Fruit fly (Drosophila melanogaster) whole organism, embryonic: Measurements from ENCODE around the gene CG42763.
A peak's percentile ranks its signal among the peaks of the same experiment; 100 is the strongest.

ENCODE experiments used
- Atf3 ChIP-seq: fragments of 200-800 bp; sonication (Bioruptor generic); optimal IDR thresholded peaks from 3 replicates; lab custom pipeline; 2016; ENCODE audit warnings: missing biosample characterization, missing genetic modification characterization
- Bgb ChIP-seq: fragments of 200-800 bp; sonication (Bioruptor generic); IDR thresholded peaks from 2 replicates; pipeline ENCODE4 v1.3.6; 2022; ENCODE audit warnings: missing biosample characterization, missing genetic modification characterization; ENCODE audit not compliant: partially characterized antibody
- Bteb2 ChIP-seq: fragments of 200-800 bp; sonication (Bioruptor generic); optimal IDR thresholded peaks from 2 replicates; lab custom pipeline; 2016; ENCODE audit warnings: missing biosample characterization, missing genetic modification characterization
- CG10462 ChIP-seq: fragments of 200-800 bp; sonication (Bioruptor generic); optimal IDR thresholded peaks from 2 replicates; lab custom pipeline; 2016; ENCODE audit warnings: missing biosample characterization, missing genetic modification characterization
- CG11695 ChIP-seq: fragments of 200-800 bp; sonication (Bioruptor generic); IDR thresholded peaks from 3 replicates; pipeline ENCODE4 v1.3.6; 2022; ENCODE audit warnings: missing biosample characterization, missing genetic modification characterization
- CG11696 ChIP-seq: fragments of 200-800 bp; sonication (Bioruptor generic); IDR thresholded peaks from 2 replicates; pipeline ENCODE4 v1.3.6; 2022; ENCODE audit warnings: missing biosample characterization, missing genetic modification characterization
- CG12299 ChIP-seq: fragments of 200-800 bp; sonication (Bioruptor generic); optimal IDR thresholded peaks from 2 replicates; lab custom pipeline; 2018; ENCODE audit warnings: missing biosample characterization, mild to moderate bottlenecking, missing genetic modification characterization
- CG1233 ChIP-seq: fragments of 200-800 bp; sonication (Bioruptor generic); optimal IDR thresholded peaks from 4 replicates; lab custom pipeline; 2018; ENCODE audit warnings: missing biosample characterization, mild to moderate bottlenecking, missing genetic modification characterization
- CG13424 ChIP-seq: fragments of 200-800 bp; sonication (Bioruptor generic); optimal IDR thresholded peaks from 2 replicates; lab custom pipeline; 2019; ENCODE audit warnings: missing biosample characterization, mild to moderate bottlenecking, missing genetic modification characterization, moderate library complexity
- CG15073 ChIP-seq: fragments of 200-800 bp; sonication (Bioruptor generic); optimal IDR thresholded peaks from 2 replicates; lab custom pipeline; 2016; ENCODE audit warnings: missing biosample characterization, missing genetic modification characterization
- CG17912 ChIP-seq: fragments of 200-800 bp; sonication (Bioruptor generic); optimal IDR thresholded peaks from 2 replicates; lab custom pipeline; 2018; ENCODE audit warnings: missing biosample characterization, mild to moderate bottlenecking, missing genetic modification characterization
- CG1792 ChIP-seq: fragments of 200-800 bp; sonication (Bioruptor generic); optimal IDR thresholded peaks from 2 replicates; lab custom pipeline; 2016; ENCODE audit warnings: missing biosample characterization, missing genetic modification characterization
- CG2202 ChIP-seq: fragments of 200-800 bp; sonication (Bioruptor generic); optimal IDR thresholded peaks from 2 replicates; lab custom pipeline; 2018; ENCODE audit warnings: missing biosample characterization, mild to moderate bottlenecking, missing genetic modification characterization
- CG2712 ChIP-seq: fragments of 200-800 bp; optimal IDR thresholded peaks from 3 replicates; lab custom pipeline; 2019; ENCODE audit warnings: missing biosample characterization, mild to moderate bottlenecking, missing genetic modification characterization, moderate library complexity
- CG30403 ChIP-seq: fragments of 200-800 bp; sonication (Bioruptor generic); optimal IDR thresholded peaks from 3 replicates; lab custom pipeline; 2016; ENCODE audit warnings: missing biosample characterization, missing genetic modification characterization
- CG31224 ChIP-seq: fragments of 200-800 bp; sonication (Bioruptor generic); IDR thresholded peaks from 2 replicates; pipeline ENCODE4 v1.3.6; 2022; ENCODE audit warnings: missing biosample characterization, missing genetic modification characterization
- CG31441 ChIP-seq: fragments of 200-800 bp; sonication (Bioruptor generic); IDR thresholded peaks from 2 replicates; pipeline ENCODE4 v1.3.6; 2022; ENCODE audit warnings: missing biosample characterization, missing genetic modification characterization
- CG4424 ChIP-seq: fragments of 200-800 bp; sonication (Bioruptor generic); optimal IDR thresholded peaks from 3 replicates; lab custom pipeline; 2016; ENCODE audit warnings: missing biosample characterization, missing genetic modification characterization
- CG7271 ChIP-seq: fragments of 200-800 bp; sonication (Bioruptor generic); optimal IDR thresholded peaks from 2 replicates; lab custom pipeline; 2018; ENCODE audit warnings: missing biosample characterization, mild to moderate bottlenecking, missing genetic modification characterization, moderate library complexity
- CG7963 ChIP-seq: fragments of 200-800 bp; sonication (Bioruptor generic); IDR thresholded peaks from 3 replicates; pipeline ENCODE4 v1.3.6; 2022; ENCODE audit warnings: missing biosample characterization, missing genetic modification characterization; ENCODE audit not compliant: partially characterized antibody
- CG8765 ChIP-seq: fragments of 200-800 bp; sonication (Bioruptor generic); IDR thresholded peaks from 2 replicates; pipeline ENCODE4 v1.3.6; 2022; ENCODE audit warnings: missing biosample characterization, missing genetic modification characterization
- D19A ChIP-seq: fragments of 200-800 bp; optimal IDR thresholded peaks from 3 replicates; lab custom pipeline; 2019; ENCODE audit warnings: missing biosample characterization, mild to moderate bottlenecking, missing genetic modification characterization, moderate library complexity
- Dbx ChIP-seq: fragments of 200-800 bp; sonication (Bioruptor generic); IDR thresholded peaks from 3 replicates; pipeline ENCODE4 v1.3.6; 2022; ENCODE audit warnings: missing biosample characterization, missing genetic modification characterization
- Deaf1 ChIP-seq: fragments of 200-800 bp; optimal IDR thresholded peaks from 3 replicates; lab custom pipeline; 2019; ENCODE audit warnings: missing biosample characterization, mild to moderate bottlenecking, missing genetic modification characterization, moderate library complexity
- Dek ChIP-seq: fragments of 200-800 bp; sonication (Bioruptor generic); optimal IDR thresholded peaks from 3 replicates; lab custom pipeline; 2019; ENCODE audit warnings: missing biosample characterization, mild to moderate bottlenecking, missing genetic modification characterization, moderate library complexity
- Doc2 ChIP-seq: fragments of 200-800 bp; sonication (Bioruptor generic); IDR thresholded peaks from 2 replicates; pipeline ENCODE4 v1.3.6; 2022; ENCODE audit warnings: missing biosample characterization, missing genetic modification characterization
- E2f1 ChIP-seq: fragments of 200-800 bp; sonication (Bioruptor generic); IDR thresholded peaks from 2 replicates; pipeline ENCODE4 v1.3.6; 2022; ENCODE audit warnings: missing biosample characterization, missing genetic modification characterization
- Ets97D ChIP-seq: fragments of 200-800 bp; sonication (Bioruptor generic); optimal IDR thresholded peaks from 3 replicates; lab custom pipeline; 2016; ENCODE audit warnings: missing biosample characterization, missing genetic modification characterization
- Fer3 ChIP-seq: fragments of 200-800 bp; sonication (Bioruptor generic); optimal IDR thresholded peaks from 2 replicates; lab custom pipeline; 2018; ENCODE audit warnings: missing biosample characterization, mild to moderate bottlenecking, missing genetic modification characterization, moderate library complexity
- Hr51 ChIP-seq, 2 experiments: fragments of 200-800 bp; sonication (Bioruptor generic); optimal IDR thresholded peaks; 2 replicates in 1 of 2; 3 replicates in 1 of 2; lab custom pipeline; 2016 to 2018; ENCODE audit warnings: missing biosample characterization in 2 of 2, missing genetic modification characterization in 2 of 2, mild to moderate bottlenecking in 1 of 2, moderate library complexity in 1 of 2
- Nf-YB ChIP-seq: fragments of 200-800 bp; sonication (Bioruptor generic); optimal IDR thresholded peaks from 3 replicates; lab custom pipeline; 2019; ENCODE audit warnings: missing biosample characterization, mild to moderate bottlenecking, missing genetic modification characterization, moderate library complexity
- Poxn ChIP-seq: fragments of 200-800 bp; sonication (Bioruptor generic); IDR thresholded peaks from 2 replicates; pipeline ENCODE4 v1.3.6; 2022; ENCODE audit warnings: missing biosample characterization, missing genetic modification characterization
- Six4 ChIP-seq: fragments of 200-800 bp; sonication (Bioruptor generic); optimal IDR thresholded peaks from 2 replicates; lab custom pipeline; 2016; ENCODE audit warnings: missing biosample characterization, missing genetic modification characterization
- Ssrp ChIP-seq: fragments of 200-800 bp; sonication (Bioruptor generic); optimal IDR thresholded peaks from 2 replicates; lab custom pipeline; 2018; ENCODE audit warnings: missing biosample characterization, mild to moderate bottlenecking, missing genetic modification characterization, moderate library complexity
- ash1 ChIP-seq: fragments of 200-800 bp; sonication (Bioruptor generic); optimal IDR thresholded peaks from 2 replicates; lab custom pipeline; 2018; ENCODE audit warnings: missing biosample characterization, mild to moderate bottlenecking, missing genetic modification characterization
- bcd ChIP-seq: fragments of 200-800 bp; sonication (Bioruptor generic); optimal IDR thresholded peaks from 2 replicates; lab custom pipeline; 2017; ENCODE audit warnings: missing biosample characterization, mild to moderate bottlenecking, missing genetic modification characterization
- crc ChIP-seq: fragments of 200-800 bp; sonication (Bioruptor generic); optimal IDR thresholded peaks from 2 replicates; lab custom pipeline; 2016; ENCODE audit warnings: missing biosample characterization, missing genetic modification characterization
- dan ChIP-seq: fragments of 200-800 bp; sonication (Bioruptor generic); IDR thresholded peaks from 2 replicates; pipeline ENCODE4 v1.3.6; 2022; ENCODE audit warnings: missing biosample characterization, missing genetic modification characterization
- dati ChIP-seq: fragments of 200-800 bp; sonication (Bioruptor generic); IDR thresholded peaks from 2 replicates; pipeline ENCODE4 v1.3.6; 2022; ENCODE audit warnings: missing biosample characterization, missing genetic modification characterization
- eve ChIP-seq, 2 experiments: fragments of >200 bp; optimal IDR thresholded peaks; 2 replicates each; lab custom pipeline; 2017; ENCODE audit warnings: missing biosample characterization in 2 of 2, missing genetic modification characterization in 2 of 2
- knrl ChIP-seq: fragments of 200-800 bp; sonication (Bioruptor generic); IDR thresholded peaks from 3 replicates; pipeline ENCODE4 v1.3.6; 2022; ENCODE audit warnings: missing biosample characterization, missing genetic modification characterization; ENCODE audit not compliant: partially characterized antibody
- mld ChIP-seq: fragments of 200-800 bp; sonication (Bioruptor generic); IDR thresholded peaks from 3 replicates; pipeline ENCODE4 v1.3.6; 2022; ENCODE audit warnings: missing biosample characterization, missing genetic modification characterization; ENCODE audit not compliant: partially characterized antibody
- nau ChIP-seq: fragments of 200-800 bp; sonication (Bioruptor generic); optimal IDR thresholded peaks from 3 replicates; lab custom pipeline; 2017; ENCODE audit warnings: missing biosample characterization, mild to moderate bottlenecking, missing genetic modification characterization, missing genetic modification reagents
- prd ChIP-seq, 3 experiments: fragments of >200 bp in 2 of 3; fragments of 200-800 bp in 1 of 3; sonication (Bioruptor generic) in 1 of 3; optimal IDR thresholded peaks in 2 of 3; IDR thresholded peaks in 1 of 3; 2 replicates in 2 of 3; 3 replicates in 1 of 3; pipeline versions ENCODE4 v1.3.6 to Lab custom; 2017 to 2022; ENCODE audit warnings: missing biosample characterization in 1 of 3, missing genetic modification characterization in 1 of 3
- slbo ChIP-seq: fragments of 200-800 bp; sonication (Bioruptor generic); IDR thresholded peaks from 2 replicates; pipeline ENCODE4 v1.3.6; 2022; ENCODE audit warnings: missing biosample characterization, missing genetic modification characterization
- stwl ChIP-seq: fragments of 200-800 bp; sonication (Bioruptor generic); optimal IDR thresholded peaks from 3 replicates; lab custom pipeline; 2018; ENCODE audit warnings: missing biosample characterization, mild to moderate bottlenecking, missing genetic modification characterization, moderate library complexity
- sug ChIP-seq: fragments of 200-800 bp; optimal IDR thresholded peaks from 2 replicates; lab custom pipeline; 2019; ENCODE audit warnings: missing biosample characterization, mild to moderate bottlenecking, missing genetic modification characterization, moderate library complexity
- ttk ChIP-seq: fragments of 200-800 bp; sonication (Bioruptor generic); IDR thresholded peaks from 2 replicates; pipeline ENCODE4 v2.1.2; 2022; ENCODE audit warnings: missing biosample characterization, missing genetic modification characterization
- zf30C ChIP-seq: fragments of 200-800 bp; sonication (Bioruptor generic); optimal IDR thresholded peaks from 3 replicates; lab custom pipeline; 2018; ENCODE audit warnings: missing biosample characterization, mild to moderate bottlenecking, missing genetic modification characterization
- zfh1 ChIP-seq: fragments of 200-800 bp; sonication (Bioruptor generic); IDR thresholded peaks from 3 replicates; pipeline ENCODE4 v1.3.6; 2022; ENCODE audit warnings: missing biosample characterization, missing genetic modification characterization

The CG42763 gene

dm6 chr2L:8159498-8159897 lies 14.6 kb upstream of the CG42763 start, which contains the start of the genes PAPLA1 and Rbsn-5 (continued):
- TF ChIP-seq Ssrp: peak; percentile 92
- TF ChIP-seq zfh1: peak; percentile 93
- TF ChIP-seq nau (GFP tag; lab: Kevin White, UChicago): peak; percentile 78
- peak; percentile 65 for TF ChIP-seq stwl (tag; lab: Kevin White, UChicago)
- TF ChIP-seq CG8765 (GFP tag; lab: Robert Waterston, UW): peak; percentile 76
- TF ChIP-seq Nf-YB: peak; percentile 74
- TF ChIP-seq CG7271: peak; percentile 85
- TF ChIP-seq Fer3 (tag; lab: Kevin White, UChicago): peak; percentile 95
- TF ChIP-seq CG11695 (GFP tag; lab: Robert Waterston, UW): peak; percentile 87
- TF ChIP-seq zf30C (GFP tag; lab: Kevin White, UChicago): no peak
- TF ChIP-seq knrl (GFP tag; lab: Robert Waterston, UW): peak; percentile 28; the same call in 1 of the 3 replicates
- TF ChIP-seq CG1792 (GFP tag; lab: Kevin White, UChicago): peak; percentile 91
- TF ChIP-seq Atf3 (GFP tag; lab: Kevin White, UChicago): peak; percentile 94
- TF ChIP-seq Dek: peak; percentile 92
- TF ChIP-seq Bteb2 (GFP tag; lab: Kevin White, UChicago): peak; percentile 93
- TF ChIP-seq crc: peak; percentile 92
- TF ChIP-seq CG31224 (GFP tag; lab: Robert Waterston, UW): peak; percentile 89
- TF ChIP-seq E2f1: peak; percentile 90
- peak; percentile 43; the same call in 1 of the 2 replicates for TF ChIP-seq dan (GFP tag; lab: Robert Waterston, UW)
- peak; percentile 88 for TF ChIP-seq CG10462 (GFP tag; lab: Kevin White, UChicago)
- peak; percentile 49 for TF ChIP-seq CG15073 (GFP tag; lab: Kevin White, UChicago)
- peak; percentile 78 for TF ChIP-seq CG17912 (GFP tag; lab: Kevin White, UChicago)
- peak; percentile 66 for TF ChIP-seq Poxn
- peak; percentile 97 for TF ChIP-seq CG30403 (GFP tag; lab: Kevin White, UChicago)
- TF ChIP-seq Bgb: peak; percentile 15; the same call in 1 of the 2 replicates
- TF ChIP-seq CG7963 (GFP tag; lab: Robert Waterston, UW): no peak
- peak; percentile 68; the same call in 1 of the 2 replicates for TF ChIP-seq dati (GFP tag; lab: Robert Waterston, UW)
- peak; percentile 96 for TF ChIP-seq CG13424 (tag; lab: Kevin White, UChicago)
- TF ChIP-seq Six4 (GFP tag; lab: Kevin White, UChicago): peak; percentile 94
- TF ChIP-seq ttk (GFP tag; lab: Robert Waterston, UW): peak; percentile 90
- TF ChIP-seq CG1233 (GFP tag; lab: Kevin White, UChicago): peak; percentile 91
- peak; percentile 94 for TF ChIP-seq CG2712 (tag; lab: Kevin White, UChicago)
- no peak for TF ChIP-seq eve (GFP tag; optimal IDR thresholded peaks at IDR 0.05; lab: Kevin White, UChicago)
- TF ChIP-seq ash1 (GFP tag; lab: Kevin White, UChicago): peak; percentile 54
- peak; percentile 97 for TF ChIP-seq slbo
- TF ChIP-seq prd (optimal IDR thresholded peaks at IDR 0.05; lab: Kevin White, UChicago): no peak
- TF ChIP-seq prd (GFP tag; IDR thresholded peaks at IDR 0.05; lab: Robert Waterston, UW): peak; percentile 95
- TF ChIP-seq CG31441 (GFP tag; lab: Robert Waterston, UW): peak; percentile 92
- TF ChIP-seq CG12299 (tag; lab: Kevin White, UChicago): peak; percentile 83
- peak; percentile 79 for TF ChIP-seq CG2202 (tag; lab: Kevin White, UChicago)
- peak; percentile 92 for TF ChIP-seq Hr51 (GFP tag; optimal IDR thresholded peaks at IDR 0.05; lab: Kevin White, UChicago)
- peak; percentile 94 for TF ChIP-seq sug (tag; lab: Kevin White, UChicago)
- TF ChIP-seq Deaf1 (tag; lab: Kevin White, UChicago): peak; percentile 63
- peak; percentile 96 for TF ChIP-seq CG4424
- TF ChIP-seq mld (GFP tag; lab: Robert Waterston, UW): no peak
- peak; percentile 94 for TF ChIP-seq Ets97D (GFP tag; lab: Kevin White, UChicago)
- peak; percentile 86 for TF ChIP-seq D19A (tag; lab: Kevin White, UChicago)
- TF ChIP-seq CG11696 (GFP tag; lab: Robert Waterston, UW): peak; percentile 82
- 0 out of 2 replicates have a peak, but pooled peaks have one; percentile 59 for TF ChIP-seq Doc2 (GFP tag; lab: Robert Waterston, UW)
- peak; percentile 96 for TF ChIP-seq bcd (GFP tag; lab: Kevin White, UChicago)
- peak; percentile 92 for TF ChIP-seq Dbx (GFP tag; lab: Robert Waterston, UW)
